Fruit fly (Drosophila melanogaster) ovary, adult (tissue): Measurements from ENCODE around the gene Indy.

Experiments used
- CG17801 ChIP-seq: fragments of 200-800 bp; optimal IDR thresholded peaks from 2 replicates; lab custom pipeline; 2019; ENCODE audit warnings: missing biosample characterization, mild to moderate bottlenecking, missing genetic modification characterization, moderate library complexity; ENCODE audit not compliant: partially characterized antibody

The Indy gene

DNA sequence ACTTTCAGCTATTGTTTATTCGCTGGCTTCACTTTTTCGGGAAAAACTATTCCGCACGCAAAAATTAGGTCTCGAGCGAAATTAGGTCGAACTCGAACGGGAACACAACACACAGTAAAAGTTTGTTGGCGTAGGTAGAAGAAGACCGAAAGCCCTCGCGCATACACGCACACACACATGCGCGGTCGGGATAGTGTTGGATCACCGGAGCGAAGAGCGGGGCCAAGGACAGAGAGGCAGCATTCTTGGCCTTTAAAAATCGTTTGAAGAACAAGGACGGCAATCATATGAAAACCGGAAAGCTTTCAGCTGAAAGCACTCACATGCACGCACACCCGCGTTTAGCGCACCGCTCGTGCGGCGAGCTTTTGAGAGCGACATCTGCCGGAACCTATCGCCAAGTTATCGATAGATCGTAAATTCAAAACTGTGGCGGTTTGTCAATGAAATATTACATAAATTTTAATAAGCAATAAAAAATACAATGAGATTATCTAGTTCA lies 44.8 kb downstream of the Indy start, which contains the start of gene ftz-f1:
ftz-f1 (minus strand) TSS at position 116 of the 502 bp plus-strand sequence.
- TF ChIP-seq CG17801 (GFP tag; lab: Kevin White, UChicago), result peak; percentile 62

DNA sequence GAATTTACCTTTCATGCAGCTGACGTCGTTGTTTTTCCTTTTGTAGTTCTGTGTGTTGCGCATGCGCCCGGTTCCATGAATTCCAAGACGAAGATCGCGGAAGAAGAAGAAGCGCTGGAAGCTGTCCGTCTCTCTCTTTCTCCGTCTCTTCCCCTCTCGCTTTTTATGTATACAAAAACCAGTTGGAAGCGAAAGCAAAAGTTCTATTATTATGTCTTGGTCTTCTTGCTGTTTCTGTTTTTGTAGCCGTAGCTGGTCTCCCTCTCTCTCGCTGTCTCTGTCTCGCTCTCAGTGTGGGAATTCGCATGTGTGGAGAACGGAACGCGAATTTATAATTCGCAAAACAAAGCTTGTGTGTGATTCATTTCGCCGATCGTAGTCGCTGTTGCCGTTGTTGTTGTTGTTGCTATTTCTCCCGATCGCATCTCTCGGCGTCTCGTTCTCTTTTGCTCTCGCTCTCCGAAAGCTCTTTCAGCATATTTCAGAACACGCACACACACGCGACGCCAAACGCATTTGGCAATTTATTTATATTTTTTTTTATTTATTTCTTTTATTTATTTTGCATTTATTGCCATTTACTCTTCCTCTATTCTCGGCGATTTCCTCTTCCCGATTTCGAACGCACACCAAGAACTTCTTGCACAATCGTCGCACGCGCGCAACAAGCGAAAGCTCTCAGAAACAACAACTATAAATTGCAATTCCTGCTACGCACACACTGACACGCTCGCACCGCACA lies 45.8 kb downstream of the Indy start:
- TF ChIP-seq CG17801 (GFP tag; lab: Kevin White, UChicago), result no peak

DNA sequence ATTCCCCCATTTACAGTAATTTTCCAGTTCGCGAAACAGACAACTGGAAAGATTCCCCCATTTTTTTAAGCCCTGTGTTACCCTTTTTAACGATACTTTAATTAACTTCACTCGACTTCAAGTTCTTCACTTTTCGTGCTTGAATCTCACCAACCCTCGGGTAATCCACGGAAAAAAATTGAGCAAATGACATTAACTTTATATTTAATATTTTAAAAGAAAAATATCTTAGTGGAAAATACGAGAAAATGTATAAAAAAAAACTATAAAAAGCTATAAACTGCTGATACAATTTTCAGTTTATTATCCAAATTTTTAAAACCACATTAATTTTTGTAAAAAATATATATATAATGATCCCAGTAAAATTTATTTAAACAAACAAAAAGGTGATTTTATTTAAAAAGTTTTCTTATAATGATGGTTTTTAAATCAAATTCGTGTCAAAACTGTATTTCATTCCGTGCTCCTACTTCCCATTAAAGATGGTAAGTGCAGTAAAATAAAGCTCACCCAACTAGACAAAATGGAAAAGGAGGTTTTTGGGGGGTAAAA lies 46.5 kb downstream of the Indy start:
- no peak for TF ChIP-seq CG17801 (GFP tag; lab: Kevin White, UChicago)

DNA sequence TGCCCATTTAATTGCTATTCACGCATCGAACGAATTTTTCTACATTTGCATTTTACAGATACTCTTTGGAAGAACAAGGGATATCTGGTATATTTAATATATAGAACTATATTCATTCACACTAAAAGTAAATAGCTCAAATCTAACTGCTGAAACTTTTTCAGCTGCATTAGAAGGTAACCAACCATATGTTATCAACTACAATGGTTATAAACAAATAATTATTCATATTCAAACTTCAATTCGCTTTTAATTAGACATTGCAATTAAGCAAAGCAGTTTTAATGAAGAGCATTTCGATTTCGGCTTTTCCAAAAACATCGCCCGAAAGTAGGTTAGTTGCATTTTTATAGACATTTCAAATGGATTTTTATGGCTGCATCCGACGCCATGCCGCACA lies 49.7 kb downstream of the Indy start:
- TF ChIP-seq CG17801 (GFP tag; lab: Kevin White, UChicago), result no peak

DNA sequence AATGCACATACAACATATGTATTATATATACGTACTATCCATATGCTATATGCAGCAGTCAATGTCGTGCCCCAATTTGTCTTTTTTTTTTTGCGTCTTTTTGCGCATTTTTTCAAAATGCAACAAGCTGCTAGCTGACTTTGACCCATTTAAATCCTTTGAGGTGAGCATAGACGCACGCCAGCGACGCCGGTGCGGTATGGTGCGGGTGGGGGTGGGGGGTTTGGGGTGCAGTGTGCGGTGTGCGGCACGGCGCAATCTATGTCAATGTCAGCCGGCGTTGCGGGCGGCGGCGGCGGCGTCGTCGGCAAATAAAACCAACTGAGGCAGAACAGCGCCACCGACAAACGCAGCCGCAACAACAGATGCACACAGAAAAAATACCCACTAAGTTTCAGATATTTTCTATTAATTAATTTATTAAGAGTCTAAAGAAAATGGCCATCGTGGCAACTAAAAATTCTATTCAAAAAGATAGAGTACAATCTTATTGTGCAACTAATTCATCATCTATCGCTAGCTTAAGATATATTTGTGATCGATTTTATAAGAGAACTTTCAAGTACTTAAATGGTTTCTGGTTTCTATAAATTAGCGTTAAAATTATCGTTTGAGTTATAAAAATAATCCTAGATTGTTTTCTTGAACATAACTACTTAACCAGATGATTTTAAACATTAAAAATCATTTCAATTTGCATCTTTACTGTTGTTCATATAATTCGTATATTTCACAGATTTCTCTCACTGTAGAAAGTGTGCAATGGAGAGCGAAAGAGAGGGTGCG lies 50.8 kb downstream of the Indy start:
- no peak for TF ChIP-seq CG17801 (GFP tag; lab: Kevin White, UChicago)

DNA sequence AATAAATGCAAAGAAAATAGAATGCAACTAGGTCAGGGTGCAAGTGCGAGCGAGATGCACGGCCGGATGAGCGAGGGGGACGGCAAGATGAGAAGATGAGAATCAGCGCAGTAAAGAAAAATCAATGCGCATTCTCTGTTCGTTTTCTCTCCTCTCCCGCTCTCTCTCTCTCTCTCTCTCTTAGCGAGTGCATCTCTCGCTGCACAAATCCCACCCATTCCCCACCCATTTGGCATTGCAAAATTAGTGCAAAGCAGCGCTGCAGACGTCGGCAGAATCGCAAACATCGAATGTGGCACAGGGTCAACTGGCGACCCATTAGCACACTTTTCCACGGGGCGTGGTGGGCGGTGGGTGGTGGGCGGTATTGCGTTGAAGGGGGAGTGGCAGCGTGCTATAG lies 53.2 kb downstream of the Indy start:
- no peak for TF ChIP-seq CG17801 (GFP tag; lab: Kevin White, UChicago)

DNA sequence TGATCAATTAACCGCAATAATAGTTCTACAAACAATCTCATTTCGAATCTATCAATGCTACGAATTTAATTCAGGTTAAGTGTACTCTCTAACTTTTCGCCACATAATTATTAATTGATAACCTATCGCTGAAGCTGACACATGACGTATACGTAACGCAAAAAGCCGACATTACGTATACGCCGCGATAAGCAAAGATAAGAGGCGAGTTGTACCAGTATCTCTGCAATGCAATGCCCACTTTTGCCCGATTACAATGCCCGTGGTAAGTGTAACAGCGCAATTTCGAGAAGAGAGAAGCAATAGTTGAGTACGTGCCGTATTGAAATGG lies 54.1 kb downstream of the Indy start:
- TF ChIP-seq CG17801 (GFP tag; lab: Kevin White, UChicago), result no peak

DNA sequence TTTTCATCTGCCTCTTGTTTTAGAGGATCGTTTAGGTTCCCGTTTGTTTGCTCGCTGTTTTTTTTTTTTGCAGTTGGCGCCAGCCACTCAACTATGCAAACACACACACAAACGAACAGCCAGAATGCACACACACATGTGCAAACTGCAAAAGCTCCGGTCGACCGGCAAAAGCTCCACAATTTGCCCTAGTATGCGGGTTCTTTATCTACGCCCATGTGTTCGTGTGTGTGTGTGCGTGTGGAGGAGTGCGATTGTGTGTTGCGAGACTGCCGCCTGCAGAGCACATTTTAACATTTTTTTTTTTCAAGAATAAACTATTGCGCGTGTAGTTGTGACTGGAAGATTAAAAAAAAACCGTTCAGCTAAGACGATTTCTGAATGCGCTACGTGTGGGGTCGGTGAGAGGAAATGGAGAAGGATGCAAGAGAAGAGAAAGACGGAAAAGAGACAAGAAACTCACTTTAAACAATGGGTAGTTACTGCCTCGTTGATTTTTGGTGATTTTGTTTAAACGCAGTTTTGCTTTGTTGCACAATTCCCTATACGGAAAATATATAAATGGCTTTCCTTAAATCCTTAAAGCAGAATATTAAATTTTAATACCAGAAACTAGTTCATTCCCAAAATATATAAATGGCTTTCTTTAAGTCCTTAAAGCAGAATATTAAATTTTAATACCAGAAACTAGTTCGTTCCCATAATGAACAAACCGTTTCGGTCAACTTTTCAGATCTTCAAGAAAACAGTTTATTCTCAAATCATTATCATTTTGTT lies 54.6 kb downstream of the Indy start:
- TF ChIP-seq CG17801 (GFP tag; lab: Kevin White, UChicago), result no peak

DNA sequence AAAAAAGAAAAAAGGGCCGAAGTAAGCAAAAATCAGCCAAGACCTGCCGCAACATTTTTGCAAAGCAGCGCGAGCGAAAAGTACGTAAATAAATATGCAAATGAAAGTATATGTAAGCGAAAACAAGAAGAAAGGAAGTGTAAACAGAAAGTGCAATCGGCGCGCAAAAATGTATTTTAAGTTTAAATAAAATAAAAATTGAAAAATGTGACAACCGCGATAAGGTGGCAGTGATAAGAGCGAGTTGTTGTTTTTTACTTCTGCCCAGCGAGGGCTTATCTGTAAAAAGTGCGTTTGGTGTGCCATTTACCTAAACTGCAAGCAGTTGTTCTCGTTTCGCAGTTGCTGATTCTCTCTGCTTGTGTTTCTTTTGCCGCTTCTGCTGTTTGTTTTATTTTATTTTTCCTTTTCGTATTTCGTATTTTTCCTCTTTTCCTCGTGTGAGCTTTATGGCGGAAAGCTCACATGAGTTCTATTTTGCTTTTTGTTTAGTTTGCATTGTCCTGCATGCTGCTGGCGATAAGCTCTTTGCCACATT lies 55.4 kb downstream of the Indy start:
- peak; percentile 84 for TF ChIP-seq CG17801 (GFP tag; lab: Kevin White, UChicago)

DNA sequence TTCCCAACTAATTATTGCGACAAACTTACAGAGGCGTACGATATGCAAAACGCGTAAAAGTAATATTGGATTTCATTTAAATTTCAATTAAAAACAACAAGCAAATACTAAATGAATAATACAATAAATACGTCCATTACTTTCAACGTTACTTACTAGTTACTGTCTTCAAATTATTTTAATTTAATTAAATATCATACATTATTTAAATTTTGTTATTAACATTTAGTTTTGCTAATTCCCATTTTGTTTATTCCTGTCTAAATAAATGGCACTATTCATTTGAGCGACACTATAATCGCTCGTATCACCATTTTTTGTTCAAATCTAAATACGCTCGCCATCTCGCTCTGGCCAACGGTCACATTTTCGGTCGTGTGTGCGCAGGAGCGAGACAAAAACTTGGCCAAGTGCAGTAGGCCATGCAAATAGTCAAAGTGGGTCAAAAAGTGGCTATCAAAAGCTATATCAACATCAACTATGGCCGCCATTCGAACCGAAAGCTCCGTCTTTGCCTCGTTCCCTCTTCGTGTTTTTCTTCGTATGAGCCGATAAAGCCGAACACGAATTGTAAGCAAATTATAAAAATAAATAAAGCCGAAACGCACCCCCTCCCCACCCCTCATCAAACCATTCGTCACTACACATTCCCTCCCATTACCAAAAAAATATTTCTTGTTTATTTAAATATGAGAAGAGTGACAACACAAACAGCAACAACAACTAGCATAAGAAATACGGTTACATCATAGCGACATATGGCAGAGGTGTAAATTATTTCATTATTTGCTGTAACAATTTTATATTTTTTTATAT lies 56.7 kb downstream of the Indy start:
- TF ChIP-seq CG17801 (GFP tag; lab: Kevin White, UChicago), result no peak

DNA sequence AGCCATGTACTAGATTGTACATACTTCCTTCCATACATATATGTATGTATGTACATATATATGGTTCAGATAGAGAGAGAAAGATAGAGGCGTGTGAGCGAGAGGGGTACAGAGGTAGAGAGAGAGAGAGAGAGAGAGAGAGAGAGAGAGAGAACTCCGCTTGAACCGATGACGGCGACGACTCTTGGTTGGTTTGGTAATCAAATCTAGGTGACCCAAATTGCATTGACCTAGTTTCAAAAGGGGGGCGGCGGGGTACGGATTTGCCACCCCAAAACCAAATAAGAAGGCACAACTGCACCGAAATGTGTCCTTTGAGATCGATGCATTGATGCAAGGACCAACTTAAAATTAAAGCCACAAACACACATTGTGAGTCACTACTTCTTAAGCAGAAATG lies 58.2 kb downstream of the Indy start:
- TF ChIP-seq CG17801 (GFP tag; lab: Kevin White, UChicago), result no peak

DNA sequence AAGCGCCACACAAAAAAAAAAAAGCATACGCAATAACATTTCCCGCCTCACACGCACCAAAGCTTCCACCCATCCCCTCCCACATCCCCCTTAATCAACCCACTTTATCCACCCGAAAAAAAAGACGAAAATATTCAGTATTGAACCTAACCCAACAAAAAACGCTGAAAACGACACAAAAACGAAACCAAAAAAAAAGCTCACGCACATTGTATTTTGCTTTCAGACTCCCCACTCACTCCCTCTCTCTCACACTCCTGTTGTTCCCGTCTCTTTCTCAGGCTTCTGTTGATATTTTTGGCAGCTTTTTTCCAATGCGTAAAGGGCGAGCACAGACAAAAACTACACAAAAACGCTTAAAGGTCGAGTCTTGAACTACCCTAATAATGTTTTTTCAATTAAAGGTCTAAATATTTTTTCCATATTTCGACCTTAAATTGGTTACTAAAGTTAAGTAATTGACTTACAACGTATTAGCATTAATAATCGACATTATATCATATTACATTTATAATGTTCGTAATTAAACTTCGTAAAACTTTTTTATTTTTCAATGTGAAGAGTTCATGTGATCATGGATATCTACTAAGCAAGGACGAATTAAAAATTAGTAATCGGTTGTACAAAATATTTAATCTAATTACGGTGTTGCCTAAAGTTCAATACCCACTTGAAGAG lies 59.5 kb downstream of the Indy start:
- no peak for TF ChIP-seq CG17801 (GFP tag; lab: Kevin White, UChicago)

DNA sequence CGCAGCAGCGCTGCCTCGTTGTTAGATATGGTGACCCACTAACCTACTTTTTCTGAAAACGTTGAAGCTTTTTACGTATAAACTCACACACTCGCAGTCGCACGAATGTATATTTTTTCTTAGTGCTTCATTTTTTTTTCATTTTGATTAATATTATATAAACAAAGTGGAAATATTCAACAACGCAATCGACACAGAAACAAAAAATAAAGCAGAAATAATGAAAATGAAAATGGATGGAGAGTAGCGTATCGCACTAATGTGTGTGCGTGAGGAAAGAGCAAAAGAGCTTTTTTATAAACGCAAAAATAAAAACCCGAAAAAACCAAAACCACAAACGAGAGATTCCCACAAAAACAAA lies 60.0 kb downstream of the Indy start:
- TF ChIP-seq CG17801 (GFP tag; lab: Kevin White, UChicago), result no peak
